Worm (Caenorhabditis elegans) whole organism, early embryonic: ENCODE measurements around the gene F54D5.7.
"Not testable (repeated sequence)": the region's sequence is repeated elsewhere in the genome, so short reads cannot be mapped to it uniquely, and the experiment has no call there.

Experiments used
- B0310.2 ChIP-seq: sonication (generic microtip); optimal IDR thresholded peaks from 2 replicates; lab custom pipeline; 2016; ENCODE audit warnings: mild to moderate bottlenecking, missing genetic modification characterization, missing compliant biosample characterization
- F13C5.2 ChIP-seq: sonication (generic microtip); optimal IDR thresholded peaks from 2 replicates; lab custom pipeline; 2017; ENCODE audit warnings: mild to moderate bottlenecking, missing genetic modification characterization, inconsistent platforms, missing compliant biosample characterization
- aly-1 ChIP-seq: sonication (generic microtip); optimal IDR thresholded peaks from 2 replicates; lab custom pipeline; 2016; ENCODE audit warnings: missing genetic modification characterization, missing compliant biosample characterization
- ama-1 ChIP-seq: fragments of 150-350 bp; optimal IDR thresholded peaks from 2 replicates; lab custom pipeline; 2014
- ceh-13 ChIP-seq: fragments of 200-800 bp; sonication (Bioruptor generic); optimal IDR thresholded peaks from 2 replicates; lab custom pipeline; 2018; ENCODE audit warnings: mild to moderate bottlenecking, missing genetic modification characterization, missing compliant biosample characterization
- ceh-36 ChIP-seq: sonication (generic microtip); optimal IDR thresholded peaks from 2 replicates; lab custom pipeline; 2016; ENCODE audit warnings: missing genetic modification characterization, inconsistent platforms, missing compliant biosample characterization
- ets-7 ChIP-seq: sonication (generic microtip); optimal IDR thresholded peaks from 2 replicates; lab custom pipeline; 2016; ENCODE audit warnings: missing genotype, missing genetic modification characterization, missing compliant biosample characterization
- flt-1 ChIP-seq: fragments of 200-800 bp; sonication (Bioruptor generic); IDR thresholded peaks from 2 replicates; pipeline ENCODE4 v1.3.6; 2022; ENCODE audit warnings: missing genetic modification characterization, missing compliant biosample characterization
- hmbx-1 ChIP-seq: sonication (generic microtip); optimal IDR thresholded peaks from 2 replicates; lab custom pipeline; 2016; ENCODE audit warnings: mild to moderate bottlenecking, missing genetic modification characterization, missing compliant biosample characterization
- hmg-4 ChIP-seq: fragments of 200-800 bp; sonication (Bioruptor generic); optimal IDR thresholded peaks from 2 replicates; lab custom pipeline; 2018; ENCODE audit warnings: mild to moderate bottlenecking, missing genetic modification characterization, missing compliant biosample characterization
- hnd-1 ChIP-seq: sonication (generic microtip); optimal IDR thresholded peaks from 2 replicates; lab custom pipeline; 2016; ENCODE audit warnings: missing genetic modification characterization, missing compliant biosample characterization
- pes-1 ChIP-seq: fragments of 200-800 bp; sonication (Bioruptor generic); IDR thresholded peaks from 2 replicates; pipeline ENCODE4 v1.3.6; 2022; ENCODE audit warnings: missing genetic modification reagents, missing genetic modification characterization, missing compliant biosample characterization
- scrt-1 ChIP-seq: fragments of 200-800 bp; sonication (Bioruptor generic); IDR thresholded peaks from 2 replicates; pipeline ENCODE4 v1.3.6; 2022; ENCODE audit warnings: missing genetic modification characterization, missing compliant biosample characterization
- sea-1 ChIP-seq: fragments of 200-800 bp; sonication (Bioruptor generic); conservative IDR thresholded peaks from 2 replicates; pipeline ENCODE4 v1.3.6; 2022; ENCODE audit warnings: missing genetic modification characterization, missing compliant biosample characterization
- tbx-11 ChIP-seq: fragments of 200-800 bp; sonication (Bioruptor generic); IDR thresholded peaks from 2 replicates; pipeline ENCODE4 v1.3.6; 2022; ENCODE audit warnings: missing genetic modification characterization, missing compliant biosample characterization
- tbx-37 ChIP-seq: fragments of 200-800 bp; sonication (Bioruptor generic); conservative IDR thresholded peaks from 2 replicates; pipeline ENCODE4 v1.3.6; 2022; ENCODE audit warnings: missing genetic modification reagents, missing genetic modification characterization, missing compliant biosample characterization
- tra-4 ChIP-seq: sonication (generic microtip); optimal IDR thresholded peaks from 2 replicates; lab custom pipeline; 2017; ENCODE audit warnings: missing genetic modification characterization, missing compliant biosample characterization

The F54D5.7 gene

DNA sequence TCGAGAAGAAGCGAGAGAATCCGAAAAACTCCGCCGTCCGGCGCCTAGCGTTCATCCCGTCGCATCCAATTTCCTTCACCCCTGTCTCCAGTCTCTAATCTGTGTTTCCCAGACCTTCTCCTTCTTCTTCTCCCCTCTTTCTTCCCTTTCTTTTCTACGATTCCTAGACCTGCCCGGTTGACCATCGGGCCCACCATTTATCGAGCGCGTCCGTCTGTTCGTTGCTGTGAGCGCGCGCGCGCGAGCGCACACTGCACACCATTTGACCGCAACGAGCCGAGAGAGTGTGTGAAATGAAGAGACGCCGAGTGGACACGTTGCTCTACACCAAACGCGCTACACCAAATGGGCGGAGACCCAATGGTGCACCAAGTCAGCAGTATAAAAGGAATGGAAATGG lies 10.2 kb upstream of the F54D5.7 start:
- TF ChIP-seq hnd-1 (tag; lab: Kevin White, UChicago): no peak
- TF ChIP-seq flt-1 (GFP tag; lab: Robert Waterston, UW): no peak
- TF ChIP-seq ets-7 (tag; lab: Kevin White, UChicago): peak; percentile 33
- no peak for TF ChIP-seq tbx-11 (GFP tag; lab: Robert Waterston, UW)
- TF ChIP-seq hmg-4: peak; percentile 43

DNA sequence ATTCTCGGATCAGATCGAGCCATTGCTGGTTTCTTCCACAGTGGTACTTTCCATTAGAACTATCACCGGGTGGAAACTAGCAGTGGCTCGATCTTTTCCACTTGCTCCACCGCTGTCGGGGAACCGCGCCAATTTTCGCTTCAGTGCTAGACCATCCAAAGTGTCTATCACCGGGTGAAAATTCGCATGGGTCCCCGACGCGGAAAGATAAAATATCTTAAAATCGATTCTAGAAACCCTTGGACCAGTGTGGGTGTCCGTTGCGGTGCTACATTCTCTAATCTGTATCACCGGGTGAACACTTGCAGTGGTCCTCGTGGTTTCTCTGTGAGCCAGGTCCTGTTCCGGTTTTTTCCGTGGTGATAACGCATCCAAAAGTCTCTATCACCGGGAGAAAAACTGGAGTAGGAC lies 9.7 kb upstream of the F54D5.7 start:
- peak; percentile 69 for TF ChIP-seq hmg-4
- TF ChIP-seq tbx-11 (GFP tag; lab: Robert Waterston, UW): no peak
- TF ChIP-seq B0310.2 (tag; lab: Kevin White, UChicago): peak; percentile 76
- TF ChIP-seq ama-1 (lab: Kevin White, UChicago): peak; percentile 98
- peak; percentile 9; the same call in 1 of the 2 replicates for TF ChIP-seq flt-1 (GFP tag; lab: Robert Waterston, UW)
- TF ChIP-seq pes-1: peak; percentile 71
- TF ChIP-seq hmbx-1 (tag; lab: Kevin White, UChicago): peak; percentile 66
- no peak for TF ChIP-seq scrt-1
- TF ChIP-seq ceh-36 (tag; lab: Kevin White, UChicago): peak; percentile 32
- peak; percentile 46; the same call in 1 of the 2 replicates for TF ChIP-seq sea-1 (GFP tag; lab: Robert Waterston, UW)
- no peak for TF ChIP-seq tra-4
- TF ChIP-seq hnd-1 (tag; lab: Kevin White, UChicago): no peak
- no peak for TF ChIP-seq ceh-13 (GFP tag; lab: Kevin White, UChicago)

DNA sequence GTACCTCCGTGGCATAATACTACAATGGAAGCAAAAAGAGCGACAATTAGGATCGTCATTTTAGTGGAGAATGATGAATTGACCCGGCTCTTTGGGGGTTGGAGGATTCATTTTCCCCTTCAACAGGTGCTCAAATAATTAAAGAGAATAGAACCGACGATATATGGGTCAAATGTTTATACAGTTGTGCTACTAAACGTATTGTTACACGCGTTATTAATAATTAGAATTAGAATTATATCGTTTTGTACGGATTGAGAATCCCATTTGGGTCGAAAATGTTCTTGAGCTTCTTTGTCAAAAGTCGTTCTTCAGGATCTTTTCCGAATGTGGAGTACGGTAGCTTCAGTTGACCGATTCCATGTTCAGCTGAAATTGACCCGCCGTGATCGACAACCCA lies 8.6 kb upstream of the F54D5.7 start, which contains the start of gene Y62F5A.9:
Gene Y62F5A.9, minus strand, starts transcription at position 101 of the 400 bp plus-strand sequence.
- TF ChIP-seq ama-1 (lab: Kevin White, UChicago): no peak

DNA sequence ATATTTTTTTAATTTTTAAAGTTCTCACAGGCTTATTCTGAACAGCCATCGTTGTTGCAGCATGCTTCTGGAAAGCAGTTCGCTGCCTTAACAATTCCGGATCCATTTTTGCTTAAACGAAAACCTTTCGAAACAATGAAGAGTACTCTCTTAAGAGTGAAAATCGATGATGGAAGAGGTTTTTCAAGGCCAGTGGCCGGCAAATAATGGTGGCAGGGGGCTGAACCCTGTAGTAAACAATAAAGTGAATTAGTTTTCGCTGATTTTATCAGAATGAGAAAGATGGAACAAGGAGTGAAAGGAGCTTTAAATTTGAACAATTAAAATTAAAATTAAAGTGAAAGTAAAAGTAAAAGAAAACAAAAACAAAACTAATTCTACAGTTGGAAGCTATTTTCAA lies 4.9 kb upstream of the F54D5.7 start, which contains the start of gene gtf-2E2:
Gene gtf-2E2, minus strand, starts transcription at position 111 of the 400 bp plus-strand sequence.
- no peak for TF ChIP-seq flt-1 (GFP tag; lab: Robert Waterston, UW)
- TF ChIP-seq hmbx-1 (tag; lab: Kevin White, UChicago): no peak

DNA sequence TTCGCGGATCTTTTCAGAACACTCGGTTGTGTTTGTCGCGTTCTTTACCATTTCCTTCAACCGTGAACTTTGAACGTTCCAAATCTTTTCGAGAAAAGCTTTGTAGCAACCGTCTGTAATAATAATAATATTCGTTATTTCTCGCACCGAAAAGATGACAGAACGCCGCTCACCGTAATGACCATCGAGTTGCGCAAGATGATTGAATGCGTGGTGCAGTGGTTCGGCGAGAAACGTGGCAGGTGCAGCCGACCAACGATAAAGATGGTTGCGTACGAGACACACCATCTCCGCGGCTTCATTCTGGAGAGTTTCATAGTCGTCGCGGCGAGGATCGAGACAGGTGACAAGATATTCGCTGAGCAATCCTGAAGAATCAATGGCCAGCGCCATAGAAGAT lies 4.4 kb upstream of the F54D5.7 start:
- TF ChIP-seq ceh-13 (GFP tag; lab: Kevin White, UChicago) (no peak), scrt-1 (0 out of 2 replicates have a peak, but pooled peaks have one; percentile 12), hmg-4 (peak; percentile 38), tbx-11 (GFP tag; lab: Robert Waterston, UW) (no peak), aly-1 (tag; lab: Kevin White, UChicago) (no peak)

DNA sequence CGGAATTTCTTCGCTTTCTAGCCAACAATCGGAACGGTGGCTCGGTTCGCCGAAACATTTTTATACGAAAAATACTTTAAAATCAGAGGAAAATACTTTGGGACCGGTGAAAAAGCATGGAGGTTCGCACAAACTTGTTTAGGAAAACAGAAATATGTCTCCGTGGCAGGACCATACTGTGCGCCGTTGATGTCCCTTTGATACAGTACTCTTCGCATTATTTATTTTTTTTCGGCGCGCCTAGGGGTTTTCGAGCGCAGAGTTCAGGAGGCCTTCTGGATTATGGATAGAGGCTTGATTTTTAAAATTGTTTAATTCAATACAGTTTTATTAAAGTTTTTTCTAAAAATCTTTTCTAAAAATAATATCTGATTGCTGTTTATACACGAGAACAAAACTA lies 2.6 kb upstream of the F54D5.7 start, which contains the start of gene F54D5.9:
Gene F54D5.9, minus strand, starts transcription at position 115 of the 400 bp plus-strand sequence.
- TF ChIP-seq flt-1 (GFP tag; lab: Robert Waterston, UW) (no peak), hnd-1 (tag; lab: Kevin White, UChicago) (no peak)

DNA sequence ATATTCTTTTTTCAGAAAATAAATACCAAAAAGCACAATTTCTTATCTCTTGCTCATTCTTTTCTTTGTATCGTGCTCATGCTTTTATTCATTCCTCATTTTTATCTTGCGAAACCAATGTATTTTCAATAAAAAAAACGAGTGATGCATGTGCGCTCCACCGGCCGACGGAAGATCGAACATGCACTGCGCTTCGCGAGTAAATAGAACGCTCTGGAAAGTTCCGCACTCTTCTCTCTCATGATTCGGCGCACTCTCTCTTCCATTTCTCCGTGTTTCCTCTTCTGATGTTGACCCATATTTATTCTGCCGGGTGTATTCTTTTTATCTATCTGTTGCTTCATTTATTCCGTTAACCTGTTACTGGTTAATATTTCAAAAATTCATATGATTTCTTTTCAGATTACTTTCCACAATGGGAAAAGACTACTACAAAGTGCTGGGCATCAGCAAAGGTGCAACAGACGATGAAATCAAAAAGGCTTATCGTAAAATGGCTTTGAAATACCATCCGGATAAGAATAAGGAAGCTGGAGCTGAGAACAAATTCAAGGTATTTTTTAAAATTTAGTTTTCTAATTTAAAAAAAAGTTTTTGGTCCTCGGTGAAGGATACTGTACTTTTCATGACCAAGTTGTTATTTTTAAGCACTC lies 1.9 kb upstream of the F54D5.7 start, which contains the start of gene dnj-13:
Gene dnj-13, plus strand, starts transcription at position 403 of the 653 bp plus-strand sequence.
- TF ChIP-seq tbx-11 (GFP tag; lab: Robert Waterston, UW): no peak
- peak; percentile 81 for TF ChIP-seq F13C5.2 (tag; lab: Kevin White, UChicago)
- peak; percentile 23 for TF ChIP-seq tra-4
- TF ChIP-seq scrt-1: no peak
- TF ChIP-seq ama-1 (lab: Kevin White, UChicago): peak; percentile 56
- no peak for TF ChIP-seq hnd-1 (tag; lab: Kevin White, UChicago)
- peak; percentile 3 for TF ChIP-seq hmbx-1 (tag; lab: Kevin White, UChicago)
- peak; percentile 39; the same call in 1 of the 2 replicates for TF ChIP-seq tbx-37 (GFP tag; lab: Robert Waterston, UW)
- no peak for TF ChIP-seq ceh-13 (GFP tag; lab: Kevin White, UChicago)
- peak; percentile 68 for TF ChIP-seq hmg-4
- TF ChIP-seq B0310.2 (tag; lab: Kevin White, UChicago): peak; percentile 7
- TF ChIP-seq flt-1 (GFP tag; lab: Robert Waterston, UW): peak; percentile 47; the same call in 1 of the 2 replicates
- no peak for TF ChIP-seq ceh-36 (tag; lab: Kevin White, UChicago)
- TF ChIP-seq aly-1 (tag; lab: Kevin White, UChicago): no peak
- peak; percentile 70; the same call in 1 of the 2 replicates for TF ChIP-seq pes-1

DNA sequence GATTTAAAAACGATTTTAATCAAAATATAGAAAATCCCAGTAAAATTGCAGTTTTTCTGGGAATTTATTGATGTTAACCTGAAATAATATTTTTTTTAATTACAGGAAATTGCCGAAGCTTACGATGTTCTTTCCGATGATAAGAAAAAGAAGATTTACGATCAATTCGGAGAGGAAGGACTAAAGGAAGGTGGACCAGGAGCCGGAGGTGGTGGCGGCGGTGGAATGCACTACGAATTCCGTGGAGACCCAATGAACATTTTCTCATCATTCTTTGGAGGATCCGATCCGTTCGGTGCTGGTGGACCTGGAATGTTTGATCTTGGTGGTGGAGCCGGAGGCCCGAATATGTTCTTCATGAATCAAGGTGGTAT lies 1.4 kb upstream of the F54D5.7 start:
- TF ChIP-seq tra-4 (no peak), pes-1 (no peak), sea-1 (GFP tag; lab: Robert Waterston, UW) (no peak), tbx-11 (GFP tag; lab: Robert Waterston, UW) (no peak), ets-7 (tag; lab: Kevin White, UChicago) (no peak), hmg-4 (no peak), ceh-36 (tag; lab: Kevin White, UChicago) (no peak)

DNA sequence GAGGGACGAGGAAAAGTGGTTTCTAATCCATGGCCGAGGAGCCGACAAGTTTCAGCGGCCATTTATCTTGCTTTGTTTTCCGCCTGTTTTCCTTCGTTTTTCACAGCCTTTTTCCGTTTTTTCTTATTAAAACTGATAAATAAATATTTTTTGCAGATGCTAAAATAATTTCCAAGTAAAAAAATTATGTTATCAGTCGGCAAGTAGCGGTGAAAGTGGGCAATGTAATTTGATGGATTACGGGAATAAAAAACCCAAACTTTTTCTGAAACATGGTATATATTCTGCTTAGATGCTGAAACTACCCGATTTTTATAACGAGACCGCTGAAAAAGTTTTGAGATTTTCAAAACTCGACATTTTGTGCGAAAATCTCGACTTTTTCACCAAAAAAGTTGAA lies 4.7 kb downstream of the F54D5.7 start, which contains the start of gene dhgd-1:
Gene dhgd-1, minus strand, starts transcription at position 101 of the 400 bp plus-strand sequence.
- not testable (repeated sequence) for TF ChIP-seq pes-1; F13C5.2 (tag; lab: Kevin White, UChicago); ets-7 (tag; lab: Kevin White, UChicago)
